Worm (Caenorhabditis elegans) whole organism, late embryonic: ENCODE measurements around the gene C47A4.3.

Source experiments
- ceh-30 ChIP-seq: fragments of 150-350 bp; optimal IDR thresholded peaks from 2 replicates; lab custom pipeline; 2014; ENCODE audit warnings: missing biosample characterization, missing genetic modification characterization
- ceh-45 ChIP-seq: fragments of 200-800 bp; sonication (Bioruptor generic); IDR thresholded peaks from 2 replicates; pipeline ENCODE4 v1.3.6; 2022; ENCODE audit warnings: missing genetic modification reagents, missing genetic modification characterization, missing compliant biosample characterization
- ceh-9 ChIP-seq: sonication (generic microtip); optimal IDR thresholded peaks from 2 replicates; lab custom pipeline; 2016; ENCODE audit warnings: mild to moderate bottlenecking, missing genetic modification characterization, inconsistent platforms, missing compliant biosample characterization
- elt-4 ChIP-seq: sonication (generic microtip); optimal IDR thresholded peaks from 2 replicates; lab custom pipeline; 2016; ENCODE audit warnings: missing genetic modification characterization, missing compliant biosample characterization
- nhr-11 ChIP-seq: fragments of 150-350 bp; optimal IDR thresholded peaks from 2 replicates; lab custom pipeline; 2014; ENCODE audit warnings: missing biosample characterization, missing genetic modification characterization
- syd-9 ChIP-seq: sonication (generic microtip); optimal IDR thresholded peaks from 2 replicates; lab custom pipeline; 2016; ENCODE audit warnings: mild to moderate bottlenecking, missing genetic modification characterization, moderate library complexity, missing compliant biosample characterization
- tbx-2 ChIP-seq: sonication (generic microtip); optimal IDR thresholded peaks from 2 replicates; lab custom pipeline; 2016; ENCODE audit warnings: missing genetic modification characterization, missing compliant biosample characterization
- ztf-16 ChIP-seq: sonication (generic microtip); optimal IDR thresholded peaks from 2 replicates; lab custom pipeline; 2017; ENCODE audit warnings: missing genetic modification characterization, missing compliant biosample characterization

ce11 chrIV:13776115-13776514 lies 34.0 kb upstream of the C47A4.3 start, which contains the start of gene Y45F10D.16:
- TF ChIP-seq ceh-9 (tag; lab: Kevin White, UChicago): no peak
- TF ChIP-seq ceh-30: no peak
- no peak for TF ChIP-seq elt-4 (tag; lab: Kevin White, UChicago)
- TF ChIP-seq syd-9 (tag; lab: Kevin White, UChicago): no peak
- no peak for TF ChIP-seq tbx-2 (tag; lab: Kevin White, UChicago)
- no peak for TF ChIP-seq ztf-16 (tag; lab: Kevin White, UChicago)
- TF ChIP-seq ceh-45 (GFP tag; lab: Robert Waterston, UW): no peak
- no peak for TF ChIP-seq nhr-11 (tag; lab: Kevin White, UChicago)
